Worm (Caenorhabditis elegans) whole organism, young adult: Measurements from ENCODE around the gene bli-2.
A peak's percentile ranks its signal among the peaks of the same experiment; 100 is the strongest.

ENCODE experiments used
- B0019.2 ChIP-seq: fragments of 200-800 bp; sonication (Bioruptor generic); conservative IDR thresholded peaks from 2 replicates; pipeline ENCODE4 v1.3.6; 2022; ENCODE audit warnings: missing genetic modification reagents, missing genetic modification characterization, missing compliant biosample characterization
- B0035.1 ChIP-seq: sonication (generic microtip); optimal IDR thresholded peaks from 2 replicates; lab custom pipeline; 2016; ENCODE audit warnings: missing genetic modification characterization, mild to moderate bottlenecking, missing compliant biosample characterization, missing genotype, missing genetic modification reagents
- B0336.3 ChIP-seq: fragments of 200-800 bp; sonication (Bioruptor generic); IDR thresholded peaks from 2 replicates; pipeline ENCODE4 v1.3.6; 2022; ENCODE audit warnings: missing genetic modification characterization, missing compliant biosample characterization
- F23B12.7 ChIP-seq: sonication (generic microtip); optimal IDR thresholded peaks from 2 replicates; lab custom pipeline; 2017; ENCODE audit warnings: missing genetic modification characterization, mild to moderate bottlenecking, missing compliant biosample characterization, antibody characterized with exemption, moderate library complexity; ENCODE audit not compliant: insufficient read depth
- F39B2.1 ChIP-seq: fragments of 200-800 bp; sonication (Bioruptor generic); IDR thresholded peaks from 2 replicates; pipeline ENCODE4 v1.3.6; 2022; ENCODE audit warnings: missing genetic modification reagents, missing genetic modification characterization, missing compliant biosample characterization
- F52B5.7 ChIP-seq: sonication (generic microtip); optimal IDR thresholded peaks from 2 replicates; lab custom pipeline; 2016; ENCODE audit warnings: mild to moderate bottlenecking, missing genetic modification characterization, missing compliant biosample characterization
- F57C9.4 ChIP-seq: sonication (generic microtip); optimal IDR thresholded peaks from 2 replicates; lab custom pipeline; 2017; ENCODE audit warnings: mild to moderate bottlenecking, missing genetic modification characterization, missing compliant biosample characterization
- K11D2.4 ChIP-seq: fragments of 200-800 bp; sonication (Bioruptor generic); IDR thresholded peaks from 2 replicates; pipeline ENCODE4 v1.3.6; 2022; ENCODE audit warnings: missing genetic modification reagents, missing genetic modification characterization, missing compliant biosample characterization
- K12H6.12 ChIP-seq: fragments of 200-800 bp; sonication (Bioruptor generic); optimal IDR thresholded peaks from 2 replicates; lab custom pipeline; 2018; ENCODE audit warnings: mild to moderate bottlenecking, missing genetic modification characterization, missing compliant biosample characterization
- Y53F4B.3 ChIP-seq: fragments of 200-800 bp; sonication (Bioruptor generic); IDR thresholded peaks from 2 replicates; pipeline ENCODE4 v1.3.6; 2022; ENCODE audit warnings: missing genetic modification reagents, missing genetic modification characterization, missing compliant biosample characterization
- Y67H2A.10 ChIP-seq: fragments of 200-800 bp; sonication (Bioruptor generic); conservative IDR thresholded peaks from 2 replicates; pipeline ENCODE4 v1.3.6; 2022; ENCODE audit warnings: missing genetic modification reagents, missing genetic modification characterization, missing compliant biosample characterization
- ama-1 ChIP-seq, 3 experiments: fragments of 150-350 bp in 1 of 3; sonication (generic microtip) in 2 of 3; optimal IDR thresholded peaks; 2 replicates each; lab custom pipeline; 2014 to 2018; ENCODE audit warnings: missing biosample characterization in 2 of 3, missing genetic modification characterization in 2 of 3, missing genetic modification reagents in 2 of 3
- aptf-2 ChIP-seq: fragments of 200-800 bp; sonication (Bioruptor generic); conservative IDR thresholded peaks from 2 replicates; pipeline ENCODE4 v1.3.6; 2022; ENCODE audit warnings: missing genetic modification reagents, missing genetic modification characterization, missing compliant biosample characterization
- aptf-3 ChIP-seq: fragments of 200-800 bp; sonication (Bioruptor generic); IDR thresholded peaks from 2 replicates; pipeline ENCODE4 v1.3.6; 2022; ENCODE audit warnings: missing genetic modification characterization, missing compliant biosample characterization
- attf-6 ChIP-seq: fragments of 200-800 bp; sonication (Bioruptor generic); IDR thresholded peaks from 2 replicates; pipeline ENCODE4 v1.3.6; 2022; ENCODE audit warnings: missing genetic modification reagents, missing genetic modification characterization, missing compliant biosample characterization
- bed-2 ChIP-seq: fragments of 200-800 bp; sonication (Bioruptor generic); IDR thresholded peaks from 2 replicates; pipeline ENCODE4 v1.3.6; 2022; ENCODE audit warnings: missing genetic modification reagents, missing genetic modification characterization, missing compliant biosample characterization
- ceh-100 ChIP-seq: fragments of 200-800 bp; sonication (Bioruptor generic); IDR thresholded peaks from 2 replicates; pipeline ENCODE4 v1.3.6; 2022; ENCODE audit warnings: missing genetic modification reagents, missing genetic modification characterization, missing compliant biosample characterization
- ceh-58 ChIP-seq: fragments of 200-800 bp; sonication (Bioruptor generic); IDR thresholded peaks from 2 replicates; pipeline ENCODE4 v1.3.6; 2022; ENCODE audit warnings: missing genetic modification characterization, missing compliant biosample characterization
- ceh-79 ChIP-seq: sonication (generic microtip); optimal IDR thresholded peaks from 2 replicates; lab custom pipeline; 2017; ENCODE audit warnings: mild to moderate bottlenecking, missing genetic modification characterization, missing compliant biosample characterization
- egl-44 ChIP-seq: fragments of 200-800 bp; sonication (Bioruptor generic); IDR thresholded peaks from 2 replicates; pipeline ENCODE4 v1.3.6; 2022; ENCODE audit warnings: missing genetic modification reagents, missing genetic modification characterization, missing compliant biosample characterization
- fkh-3 ChIP-seq: sonication (generic microtip); optimal IDR thresholded peaks from 2 replicates; lab custom pipeline; 2016; ENCODE audit warnings: mild to moderate bottlenecking, missing genetic modification characterization, missing compliant biosample characterization
- hlh-12 ChIP-seq: sonication (generic microtip); optimal IDR thresholded peaks from 2 replicates; lab custom pipeline; 2016; ENCODE audit warnings: missing genetic modification characterization, missing compliant biosample characterization
- hmg-1.2 ChIP-seq: fragments of 200-800 bp; sonication (Bioruptor generic); IDR thresholded peaks from 2 replicates; pipeline ENCODE4 v1.3.6; 2022; ENCODE audit warnings: missing genetic modification reagents, missing genetic modification characterization, missing compliant biosample characterization
- lin-40 ChIP-seq: sonication (generic microtip); optimal IDR thresholded peaks from 2 replicates; lab custom pipeline; 2016; ENCODE audit warnings: missing genetic modification characterization, mild to moderate bottlenecking, missing compliant biosample characterization, missing genotype, missing genetic modification reagents
- lin-54 ChIP-seq: fragments of 200-800 bp; sonication (Bioruptor generic); optimal IDR thresholded peaks from 2 replicates; lab custom pipeline; 2018; ENCODE audit warnings: mild to moderate bottlenecking, missing genetic modification characterization, missing compliant biosample characterization
- lir-1 ChIP-seq: fragments of 200-800 bp; sonication (Bioruptor generic); conservative IDR thresholded peaks from 2 replicates; pipeline ENCODE4 v1.3.6; 2022; ENCODE audit warnings: missing genetic modification reagents, missing genetic modification characterization, missing compliant biosample characterization
- madf-10 ChIP-seq: sonication (generic microtip); optimal IDR thresholded peaks from 2 replicates; lab custom pipeline; 2016; ENCODE audit warnings: mild to moderate bottlenecking, missing genetic modification characterization, missing compliant biosample characterization
- madf-3 ChIP-seq: fragments of 200-800 bp; sonication (Bioruptor generic); IDR thresholded peaks from 2 replicates; pipeline ENCODE4 v1.3.6; 2022; ENCODE audit warnings: missing genetic modification reagents, missing genetic modification characterization, missing compliant biosample characterization
- madf-8 ChIP-seq: fragments of 200-800 bp; sonication (Bioruptor generic); conservative IDR thresholded peaks from 2 replicates; pipeline ENCODE4 v1.3.6; 2022; ENCODE audit warnings: missing genetic modification reagents, missing genetic modification characterization, missing compliant biosample characterization
- mcd-1 ChIP-seq: fragments of 200-800 bp; sonication (Bioruptor generic); IDR thresholded peaks from 2 replicates; pipeline ENCODE4 v1.3.6; 2022; ENCODE audit warnings: missing genetic modification reagents, missing genetic modification characterization, missing compliant biosample characterization
- mel-28 ChIP-seq: sonication (generic microtip); optimal IDR thresholded peaks from 2 replicates; lab custom pipeline; 2016; ENCODE audit warnings: borderline replicate concordance, mild to moderate bottlenecking, missing genetic modification characterization, missing compliant biosample characterization
- nfya-2 ChIP-seq: fragments of 200-800 bp; sonication (Bioruptor generic); IDR thresholded peaks from 2 replicates; pipeline ENCODE4 v1.3.6; 2022; ENCODE audit warnings: missing genetic modification reagents, missing genetic modification characterization, missing compliant biosample characterization
- nhr-80 ChIP-seq: sonication (generic microtip); optimal IDR thresholded peaks from 2 replicates; lab custom pipeline; 2016; ENCODE audit warnings: missing genetic modification characterization, missing compliant biosample characterization
- nhr-90 ChIP-seq: sonication (generic microtip); optimal IDR thresholded peaks from 2 replicates; lab custom pipeline; 2016; ENCODE audit warnings: missing genotype, mild to moderate bottlenecking, missing genetic modification characterization, missing compliant biosample characterization
- pbrm-1 ChIP-seq: fragments of 200-800 bp; sonication (Bioruptor generic); IDR thresholded peaks from 2 replicates; pipeline ENCODE4 v1.3.6; 2022; ENCODE audit warnings: missing genetic modification reagents, missing genetic modification characterization, missing compliant biosample characterization
- rec-8 ChIP-seq, 2 experiments: sonication (generic microtip); optimal IDR thresholded peaks; 2 replicates each; lab custom pipeline; 2016; ENCODE audit warnings: mild to moderate bottlenecking in 2 of 2, missing genetic modification characterization in 2 of 2, missing genetic modification reagents in 2 of 2, missing genotype in 2 of 2, missing biosample characterization in 1 of 2, missing compliant biosample characterization in 1 of 2, moderate library complexity in 1 of 2
- rpc-1 ChIP-seq, 2 experiments: fragments of 150-350 bp in 1 of 2; sonication (generic microtip) in 1 of 2; optimal IDR thresholded peaks; 2 replicates each; lab custom pipeline; 2014 to 2018; ENCODE audit warnings: missing biosample characterization in 1 of 2, missing genetic modification characterization in 1 of 2, missing genetic modification reagents in 1 of 2, missing genotype in 1 of 2
- snpc-4 ChIP-seq, 5 experiments: fragments of 150-350 bp in 1 of 5; sonication (generic microtip) in 4 of 5; optimal IDR thresholded peaks; 2 replicates each; lab custom pipeline; 2014 to 2018; ENCODE audit warnings: missing genetic modification characterization in 5 of 5, missing biosample characterization in 3 of 5, antibody characterized with exemption in 2 of 5, mild to moderate bottlenecking in 2 of 5, missing compliant biosample characterization in 2 of 5, missing genotype in 2 of 5, moderate library complexity in 2 of 5, missing genetic modification reagents in 1 of 5
- tlf-1 ChIP-seq: fragments of 200-800 bp; sonication (Bioruptor generic); optimal IDR thresholded peaks from 2 replicates; lab custom pipeline; 2018; ENCODE audit warnings: mild to moderate bottlenecking, missing genetic modification characterization, missing compliant biosample characterization
- unc-62 ChIP-seq: fragments of 150-350 bp; optimal IDR thresholded peaks from 2 replicates; lab custom pipeline; 2014; ENCODE audit warnings: missing biosample characterization, missing genetic modification reagents, missing genetic modification characterization
- ztf-18 ChIP-seq: sonication (generic microtip); optimal IDR thresholded peaks from 2 replicates; lab custom pipeline; 2016; ENCODE audit warnings: missing genotype, mild to moderate bottlenecking, missing genetic modification characterization, missing compliant biosample characterization
- ztf-25 ChIP-seq: fragments of 200-800 bp; sonication (Bioruptor generic); IDR thresholded peaks from 2 replicates; pipeline ENCODE4 v1.3.6; 2022; ENCODE audit warnings: missing genetic modification reagents, missing genetic modification characterization, missing compliant biosample characterization
- ztf-26 ChIP-seq: sonication (generic microtip); optimal IDR thresholded peaks from 2 replicates; lab custom pipeline; 2017; ENCODE audit warnings: missing genetic modification characterization, missing compliant biosample characterization
- ztf-3 ChIP-seq: fragments of 200-800 bp; sonication (Bioruptor generic); optimal IDR thresholded peaks from 2 replicates; lab custom pipeline; 2018; ENCODE audit warnings: mild to moderate bottlenecking, missing genetic modification characterization, missing compliant biosample characterization

Gene bli-2

DNA sequence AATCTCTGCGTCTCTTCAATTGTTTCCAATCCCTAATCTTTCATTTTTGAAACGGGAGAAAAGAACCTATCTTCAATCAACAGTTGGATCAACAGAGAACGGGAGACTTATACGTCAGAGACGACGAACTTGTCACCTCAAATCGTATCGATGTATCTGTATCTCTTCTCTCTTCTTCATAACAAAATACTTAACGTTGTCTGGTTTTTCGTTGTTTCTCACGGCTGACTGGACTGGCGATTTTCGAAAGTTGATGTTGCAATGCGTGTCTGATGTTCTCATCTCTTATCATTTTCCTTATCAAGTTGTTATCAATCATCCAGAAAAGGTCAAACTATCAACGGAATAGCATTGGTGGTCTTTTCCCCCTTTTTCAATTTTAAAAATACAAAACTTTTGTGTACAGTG, 46.7 kb downstream of the bli-2 start (continued):
- no peak for TF ChIP-seq F23B12.7 (tag; lab: Kevin White, UChicago)
- no peak for TF ChIP-seq F57C9.4 (tag; lab: Kevin White, UChicago)
- peak; percentile 80 for TF ChIP-seq lin-40 (tag; lab: Kevin White, UChicago)
- no peak for TF ChIP-seq aptf-2 (GFP tag; lab: Robert Waterston, UW)
- no peak for TF ChIP-seq F39B2.1 (GFP tag; lab: Robert Waterston, UW)
- no peak for TF ChIP-seq unc-62
- TF ChIP-seq madf-8, result no peak
- TF ChIP-seq ceh-100 (GFP tag; lab: Robert Waterston, UW), result no peak
- peak; percentile 88 for TF ChIP-seq ztf-26 (tag; lab: Kevin White, UChicago)
- no peak for TF ChIP-seq Y67H2A.10 (GFP tag; lab: Robert Waterston, UW)
- TF ChIP-seq hmg-1.2 (GFP tag; lab: Robert Waterston, UW), result 0 out of 2 replicates have a peak, but pooled peaks have one; percentile 14
- 0 out of 2 replicates have a peak, but pooled peaks have one; percentile 14 for TF ChIP-seq mcd-1 (GFP tag; lab: Robert Waterston, UW)
- no peak for TF ChIP-seq mel-28
- TF ChIP-seq Y53F4B.3 (GFP tag; lab: Robert Waterston, UW), result no peak
- TF ChIP-seq ztf-3, result no peak
- TF ChIP-seq K11D2.4 (GFP tag; lab: Robert Waterston, UW), result 0 out of 2 replicates have a peak, but pooled peaks have one; percentile 25
- no peak for TF ChIP-seq fkh-3 (tag; lab: Kevin White, UChicago)
- TF ChIP-seq F52B5.7 (tag; lab: Kevin White, UChicago), result no peak
- TF ChIP-seq rpc-1 (optimal IDR thresholded peaks at IDR 0.05; lab: Kevin White, UChicago), result no peak
- TF ChIP-seq rpc-1 (tag; optimal IDR thresholded peaks at IDR 0.05; lab: Kevin White, UChicago), result no peak

DNA sequence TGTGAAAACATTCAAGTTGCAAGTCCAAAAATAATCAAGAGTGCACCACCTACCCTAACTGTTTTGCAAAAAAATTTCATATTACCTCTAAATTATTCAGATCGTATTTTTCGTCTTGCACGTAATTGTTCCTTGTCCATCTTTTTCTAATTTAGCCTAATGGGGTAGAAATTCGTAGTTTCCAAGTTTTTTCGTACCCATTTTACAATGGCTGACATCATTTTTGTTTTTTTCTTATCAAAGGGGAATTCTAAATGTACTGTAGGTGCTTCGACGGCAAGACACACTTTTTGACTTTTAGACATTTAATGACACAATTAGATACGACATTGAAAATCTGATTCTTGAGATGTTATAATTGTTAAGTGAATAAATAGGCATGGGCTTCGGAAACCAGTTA, 47.8 kb downstream of the bli-2 start:
- no peak for TF ChIP-seq ztf-25 (GFP tag; lab: Robert Waterston, UW)
- no peak for TF ChIP-seq tlf-1 (GFP tag; lab: Kevin White, UChicago)
- no peak for TF ChIP-seq ama-1 (optimal IDR thresholded peaks at IDR 0.05; lab: Kevin White, UChicago)
- TF ChIP-seq ama-1 (GFP tag; optimal IDR thresholded peaks at IDR 0.05; lab: Kevin White, UChicago), result no peak
- TF ChIP-seq ceh-79 (tag; lab: Kevin White, UChicago), result no peak
- TF ChIP-seq F23B12.7 (tag; lab: Kevin White, UChicago), result no peak
- no peak for TF ChIP-seq lin-54 (GFP tag; lab: Kevin White, UChicago)
- no peak for TF ChIP-seq snpc-4 (GFP tag; optimal IDR thresholded peaks at IDR 0.05; lab: Kevin White, UChicago)
- TF ChIP-seq snpc-4 (tag; optimal IDR thresholded peaks at IDR 0.05; lab: Kevin White, UChicago), result no peak
- TF ChIP-seq aptf-3 (GFP tag; lab: Robert Waterston, UW), result no peak
- TF ChIP-seq K12H6.12 (tag; lab: Kevin White, UChicago), result no peak
- no peak for TF ChIP-seq ceh-58 (GFP tag; lab: Robert Waterston, UW)
- no peak for TF ChIP-seq B0035.1
- TF ChIP-seq hlh-12 (tag; lab: Kevin White, UChicago), result no peak

DNA sequence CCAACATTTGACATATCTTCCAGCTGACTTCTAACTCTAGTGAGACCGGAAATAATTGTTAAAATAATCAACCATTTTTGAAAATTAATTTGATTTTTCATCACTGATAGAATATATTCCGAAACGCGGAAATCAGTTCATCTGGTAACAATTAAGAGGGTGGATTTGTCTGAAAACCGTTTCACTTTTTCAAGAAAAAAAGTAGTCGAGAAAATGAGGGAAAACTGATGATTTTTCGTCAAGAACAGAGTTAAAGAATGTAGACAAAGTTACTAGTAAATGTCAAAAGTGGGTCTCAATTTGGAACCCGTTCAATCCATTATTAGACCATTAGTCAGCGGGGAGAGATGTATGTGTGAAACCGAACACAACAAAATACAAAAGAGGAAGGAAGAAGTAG, 49.0 kb downstream of the bli-2 start, which contains the start of gene C17G10.6:
Gene C17G10.6, minus strand, starts transcription at position 101 of the 400 bp plus-strand sequence.
- TF ChIP-seq nfya-2 (GFP tag; lab: Robert Waterston, UW) (no peak), egl-44 (GFP tag; lab: Robert Waterston, UW) (no peak), hlh-12 (tag; lab: Kevin White, UChicago) (no peak), fkh-3 (tag; lab: Kevin White, UChicago) (no peak), attf-6 (GFP tag; lab: Robert Waterston, UW) (no peak), madf-3 (GFP tag; lab: Robert Waterston, UW) (no peak), lir-1 (GFP tag; lab: Robert Waterston, UW) (no peak), B0019.2 (GFP tag; lab: Robert Waterston, UW) (no peak), nhr-80 (tag; lab: Kevin White, UChicago) (no peak), madf-10 (tag; lab: Kevin White, UChicago) (no peak), ztf-18 (no peak), bed-2 (GFP tag; lab: Robert Waterston, UW) (no peak), ceh-79 (tag; lab: Kevin White, UChicago) (no peak), B0336.3 (GFP tag; lab: Robert Waterston, UW) (no peak), Y53F4B.3 (GFP tag; lab: Robert Waterston, UW) (no peak), nhr-90 (tag; lab: Kevin White, UChicago) (no peak), rec-8 (tag; optimal IDR thresholded peaks at IDR 0.05; lab: Kevin White, UChicago) (no peak), pbrm-1 (GFP tag; lab: Robert Waterston, UW) (no peak)
- TF ChIP-seq, all 124 proteins: peak for 0
